Fruit fly (Drosophila melanogaster): ENCODE measurements around the gene foi.

foi gene

DNA sequence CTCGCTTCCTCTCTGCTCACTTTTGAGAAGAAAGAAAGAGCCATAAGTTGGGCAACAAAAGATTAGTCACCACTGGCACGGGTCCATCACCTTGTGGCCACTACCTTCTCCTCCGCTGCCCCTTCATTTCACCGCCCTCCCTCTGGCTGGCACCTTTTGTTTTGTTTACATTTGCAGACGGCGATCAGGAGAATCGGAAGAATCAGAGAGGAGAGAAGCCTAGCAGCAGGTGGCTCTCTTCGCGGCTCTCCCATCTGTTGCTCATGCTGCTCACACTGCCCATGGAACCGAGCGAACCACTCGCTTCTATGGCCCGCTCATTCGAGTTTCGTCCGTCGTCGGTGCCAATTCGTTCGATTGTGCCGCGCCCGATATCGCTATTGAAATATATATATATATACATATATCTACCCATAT, 21.3 kb downstream of the foi start:
- TF ChIP-seq pan (optimal IDR thresholded peaks at IDR 0.05) (no peak), psq (optimal IDR thresholded peaks at IDR 0.05) (no peak), Dll (optimal IDR thresholded peaks at IDR 0.05) (no peak), EcR (GFP tag; optimal IDR thresholded peaks at IDR 0.05) (peak; percentile 44 to 60)

DNA sequence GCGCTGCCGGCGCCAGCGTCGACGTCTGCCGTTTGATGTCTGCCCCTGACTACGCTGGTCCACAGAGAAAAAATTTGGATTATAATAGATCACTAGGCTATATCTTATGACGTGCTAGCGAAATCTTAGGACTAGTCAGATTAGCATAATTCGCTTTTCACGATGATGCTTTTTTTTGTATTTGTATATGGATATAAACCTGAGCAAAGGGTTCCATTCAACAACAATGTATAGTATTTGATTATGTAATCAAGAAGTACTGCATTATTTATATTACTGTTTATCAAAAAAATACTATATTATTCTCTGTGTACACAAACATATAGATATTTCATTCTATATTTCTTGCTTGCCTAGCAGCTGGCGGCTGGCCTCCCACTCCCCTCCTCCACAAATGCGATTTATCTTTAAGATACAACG, 22.1 kb downstream of the foi start:
- TF ChIP-seq EcR (GFP tag; optimal IDR thresholded peaks at IDR 0.05): no peak
- TF ChIP-seq usp (GFP tag; optimal IDR thresholded peaks at IDR 0.05): no peak
- TF ChIP-seq psq (optimal IDR thresholded peaks at IDR 0.05): no peak
- no peak for TF ChIP-seq Dll (optimal IDR thresholded peaks at IDR 0.05)
- TF ChIP-seq pan (optimal IDR thresholded peaks at IDR 0.05): no peak
- TF ChIP-seq CG8478 (optimal IDR thresholded peaks at IDR 0.05): no peak

dm6 chr3L:8549183-8549890, 24.3 kb downstream of the foi start:
- TF ChIP-seq EcR (GFP tag; optimal IDR thresholded peaks at IDR 0.05): no peak
- no peak for TF ChIP-seq CG8478 (optimal IDR thresholded peaks at IDR 0.05)
- no peak for TF ChIP-seq Dll (optimal IDR thresholded peaks at IDR 0.05)

dm6 chr3L:8550836-8551235, 25.8 kb downstream of the foi start:
- TF ChIP-seq pan (optimal IDR thresholded peaks at IDR 0.05) (no peak), CG8478 (optimal IDR thresholded peaks at IDR 0.05) (no peak), psq (optimal IDR thresholded peaks at IDR 0.05) (no peak)

dm6 chr3L:8553125-8553524, 28.1 kb downstream of the foi start:
- TF ChIP-seq psq (optimal IDR thresholded peaks at IDR 0.05) (no peak), usp (GFP tag; optimal IDR thresholded peaks at IDR 0.05) (no peak), pan (optimal IDR thresholded peaks at IDR 0.05) (no peak)

dm6 chr3L:8554024-8554642, 29.1 kb downstream of the foi start:
- no peak for TF ChIP-seq psq (optimal IDR thresholded peaks at IDR 0.05)
- TF ChIP-seq CG8478 (optimal IDR thresholded peaks at IDR 0.05): no peak
- no peak for TF ChIP-seq usp (GFP tag; optimal IDR thresholded peaks at IDR 0.05)
- peak in 1 of 2 experiments; percentile 53 for TF ChIP-seq EcR (GFP tag; optimal IDR thresholded peaks at IDR 0.05)
- TF ChIP-seq Dll (optimal IDR thresholded peaks at IDR 0.05): no peak
- no peak for TF ChIP-seq pan (optimal IDR thresholded peaks at IDR 0.05)

dm6 chr3L:8557018-8557417, 32.0 kb downstream of the foi start:
- TF ChIP-seq usp (GFP tag; optimal IDR thresholded peaks at IDR 0.05): no peak
- TF ChIP-seq psq (optimal IDR thresholded peaks at IDR 0.05): no peak
- TF ChIP-seq CG8478 (optimal IDR thresholded peaks at IDR 0.05): no peak
- TF ChIP-seq pan (optimal IDR thresholded peaks at IDR 0.05): no peak
- no peak for TF ChIP-seq Dll (optimal IDR thresholded peaks at IDR 0.05)
- TF ChIP-seq EcR (GFP tag; optimal IDR thresholded peaks at IDR 0.05): no peak

dm6 chr3L:8559754-8560328, 34.8 kb downstream of the foi start:
- TF ChIP-seq psq (optimal IDR thresholded peaks at IDR 0.05) (no peak), CG8478 (optimal IDR thresholded peaks at IDR 0.05) (no peak), Dll (optimal IDR thresholded peaks at IDR 0.05) (no peak), EcR (GFP tag; optimal IDR thresholded peaks at IDR 0.05) (no peak), pan (optimal IDR thresholded peaks at IDR 0.05) (no peak), usp (GFP tag; optimal IDR thresholded peaks at IDR 0.05) (no peak)

dm6 chr3L:8560637-8561036, 35.6 kb downstream of the foi start:
- TF ChIP-seq pan (optimal IDR thresholded peaks at IDR 0.05) (no peak), Dll (optimal IDR thresholded peaks at IDR 0.05) (no peak), EcR (GFP tag; optimal IDR thresholded peaks at IDR 0.05) (no peak), CG8478 (optimal IDR thresholded peaks at IDR 0.05) (no peak), usp (GFP tag; optimal IDR thresholded peaks at IDR 0.05) (no peak)

DNA sequence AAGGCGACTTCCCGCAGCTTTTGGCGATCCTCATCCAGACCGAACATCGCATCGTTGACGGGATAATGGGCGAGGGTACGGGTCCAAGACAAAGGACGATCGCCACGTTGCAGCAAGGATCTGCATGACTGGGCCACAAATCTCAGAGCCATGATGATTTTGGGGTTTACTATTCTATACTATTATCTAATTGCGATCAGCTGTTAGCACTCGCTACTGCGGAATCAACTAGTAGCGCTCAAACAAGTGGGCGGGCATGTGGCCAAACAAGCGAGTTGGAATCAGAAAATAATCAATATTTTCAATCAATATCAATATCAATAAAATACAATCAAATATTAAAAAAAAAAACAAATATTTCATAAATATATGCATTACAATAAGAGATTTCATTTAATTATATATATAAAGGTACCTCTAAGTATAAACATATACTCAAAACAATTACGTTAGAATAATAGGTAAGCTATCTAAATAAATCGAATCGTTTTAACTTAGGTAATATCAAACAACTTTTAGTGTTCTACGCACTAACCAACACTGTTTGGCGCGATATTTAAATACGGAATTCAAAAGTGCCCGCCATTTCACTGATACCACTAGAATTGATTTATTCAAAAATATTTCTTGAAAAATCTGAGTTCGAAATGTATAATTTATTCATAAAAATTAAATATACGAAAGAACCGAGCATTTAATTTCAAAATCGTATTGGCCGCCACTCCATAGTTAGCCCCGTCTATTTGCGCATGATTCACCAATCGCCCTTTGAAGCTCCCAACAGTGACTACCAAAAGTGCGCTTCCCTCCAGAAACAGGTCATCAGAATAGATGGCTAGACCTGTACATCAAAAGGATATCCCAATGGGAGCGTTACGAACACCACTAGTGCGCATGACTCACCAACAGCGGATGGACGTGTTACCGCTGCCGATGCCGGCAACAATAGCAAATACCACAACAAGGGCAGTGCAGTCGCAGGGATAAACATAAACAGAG, 51.1 kb downstream of the foi start, which contains the start of the genes CG6638 and CG43078:
Gene CG6638 (minus strand): TSS at position 235 of the 999 bp plus-strand sequence.
Gene CG43078 (plus strand): TSS at position 965 of the 999 bp plus-strand sequence.
- no peak for TF ChIP-seq psq (optimal IDR thresholded peaks at IDR 0.05)
- no peak for TF ChIP-seq pan (optimal IDR thresholded peaks at IDR 0.05)
- no peak for TF ChIP-seq usp (GFP tag; optimal IDR thresholded peaks at IDR 0.05)
- no peak for TF ChIP-seq Dll (optimal IDR thresholded peaks at IDR 0.05)
- TF ChIP-seq EcR (GFP tag; optimal IDR thresholded peaks at IDR 0.05): no peak
- TF ChIP-seq CG8478 (optimal IDR thresholded peaks at IDR 0.05): no peak

dm6 chr3L:8578470-8578869, 53.4 kb downstream of the foi start:
- TF ChIP-seq Dll (optimal IDR thresholded peaks at IDR 0.05) (no peak), usp (GFP tag; optimal IDR thresholded peaks at IDR 0.05) (no peak), EcR (GFP tag; optimal IDR thresholded peaks at IDR 0.05) (no peak), psq (optimal IDR thresholded peaks at IDR 0.05) (no peak), CG8478 (optimal IDR thresholded peaks at IDR 0.05) (no peak), pan (optimal IDR thresholded peaks at IDR 0.05) (no peak)
